Worm (Caenorhabditis elegans) whole organism, mixed stage, embryonic: Measurements from ENCODE around the gene T04H1.5.

ENCODE experiments used
- bed-3 ChIP-seq: fragments of 200-800 bp; sonication (Bioruptor generic); optimal IDR thresholded peaks from 3 replicates; lab custom pipeline; 2018; ENCODE audit warnings: mild to moderate bottlenecking, missing genetic modification characterization, moderate library complexity, missing compliant biosample characterization
- blmp-1 ChIP-seq: fragments of 150-350 bp; optimal IDR thresholded peaks from 2 replicates; lab custom pipeline; 2014; ENCODE audit warnings: missing biosample characterization, missing genetic modification characterization
- cnd-1 ChIP-seq: fragments of 200-800 bp; sonication (Bioruptor generic); optimal IDR thresholded peaks from 2 replicates; lab custom pipeline; 2018; ENCODE audit warnings: mild to moderate bottlenecking, missing genetic modification characterization, missing compliant biosample characterization
- elt-1 ChIP-seq: sonication (generic microtip); optimal IDR thresholded peaks from 2 replicates; lab custom pipeline; 2017; ENCODE audit warnings: missing genetic modification characterization, mild to moderate bottlenecking, missing compliant biosample characterization, antibody characterized with exemption, moderate library complexity, borderline replicate concordance; ENCODE audit not compliant: insufficient read depth
- hlh-1 ChIP-seq: fragments of 150-350 bp; optimal IDR thresholded peaks from 2 replicates; lab custom pipeline; 2014; ENCODE audit warnings: missing biosample characterization, missing genetic modification reagents, missing genetic modification characterization
- lin-13 ChIP-seq: fragments of 150-350 bp; optimal IDR thresholded peaks from 2 replicates; lab custom pipeline; 2014; ENCODE audit warnings: missing biosample characterization, missing genetic modification characterization
- lsy-2 ChIP-seq: fragments of 150-350 bp; optimal IDR thresholded peaks from 2 replicates; lab custom pipeline; 2014; ENCODE audit warnings: missing biosample characterization, missing genetic modification characterization
- mab-5 ChIP-seq: fragments of 150-350 bp; optimal IDR thresholded peaks from 2 replicates; lab custom pipeline; 2014; ENCODE audit warnings: missing biosample characterization, missing genetic modification characterization
- mls-2 ChIP-seq: sonication (generic microtip); optimal IDR thresholded peaks from 2 replicates; lab custom pipeline; 2016; ENCODE audit warnings: mild to moderate bottlenecking, missing genetic modification characterization, moderate library complexity, missing compliant biosample characterization
- nhr-76 ChIP-seq: sonication (generic microtip); optimal IDR thresholded peaks from 2 replicates; lab custom pipeline; 2017; ENCODE audit warnings: missing biosample characterization, missing genetic modification characterization
- pha-4 ChIP-seq: fragments of 150-350 bp; optimal IDR thresholded peaks from 2 replicates; lab custom pipeline; 2018; ENCODE audit warnings: missing biosample characterization, missing genetic modification reagents, missing genetic modification characterization
- snpc-4 ChIP-seq: fragments of 150-350 bp; optimal IDR thresholded peaks from 2 replicates; lab custom pipeline; 2014; ENCODE audit warnings: missing biosample characterization, missing genetic modification characterization
- unc-39 ChIP-seq: fragments of 150-350 bp; optimal IDR thresholded peaks from 2 replicates; lab custom pipeline; 2014; ENCODE audit warnings: missing biosample characterization, missing genetic modification characterization

DNA sequence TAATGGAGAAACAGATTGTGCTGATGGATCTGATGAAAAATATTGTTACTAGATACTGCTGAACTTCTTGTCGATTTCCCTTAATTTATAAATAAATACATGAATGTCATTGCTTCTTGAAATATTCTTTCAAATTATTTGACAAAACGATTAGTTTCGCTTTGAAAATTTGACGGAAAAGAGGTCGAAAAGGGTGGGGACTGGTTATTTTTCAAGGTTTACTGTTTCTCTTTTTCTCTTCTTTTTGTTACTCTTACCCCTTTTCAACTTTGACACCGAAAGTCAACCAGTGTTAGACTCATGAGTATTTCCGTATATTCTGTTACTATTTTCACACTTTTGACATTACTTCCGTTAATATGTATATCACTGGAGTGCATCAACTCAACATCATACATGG is 4.2 kb downstream of the T04H1.5 start, which contains the start of gene T04H1.12:
- TF ChIP-seq mab-5 (tag; lab: Kevin White, UChicago): no peak
- TF ChIP-seq nhr-76 (tag; lab: Kevin White, UChicago): no peak
- no peak for TF ChIP-seq blmp-1 (tag; lab: Kevin White, UChicago)
- no peak for TF ChIP-seq elt-1
- no peak for TF ChIP-seq lin-13
- no peak for TF ChIP-seq mls-2 (tag; lab: Kevin White, UChicago)
- no peak for TF ChIP-seq unc-39 (tag; lab: Kevin White, UChicago)
- TF ChIP-seq cnd-1 (tag; lab: Kevin White, UChicago): no peak
- no peak for TF ChIP-seq snpc-4
- TF ChIP-seq pha-4: no peak
- no peak for TF ChIP-seq hlh-1 (tag; lab: Kevin White, UChicago)
- no peak for TF ChIP-seq lsy-2 (tag; lab: Kevin White, UChicago)
- no peak for TF ChIP-seq bed-3
